Worm (Caenorhabditis elegans): Measurements from ENCODE around the gene C34D4.4.

- TF ChIP-seq ceh-82 (tag; optimal IDR thresholded peaks at IDR 0.05) (no peak), mef-2 (tag; optimal IDR thresholded peaks at IDR 0.05) (no peak), mep-1 (tag; optimal IDR thresholded peaks at IDR 0.05) (peak; percentile 39), lsy-2 (tag; optimal IDR thresholded peaks at IDR 0.05) (peak; percentile 1 to 33), unc-30 (tag; optimal IDR thresholded peaks at IDR 0.05) (no peak), skn-1 (tag; optimal IDR thresholded peaks at IDR 0.05) (no peak), nhr-84 (tag; optimal IDR thresholded peaks at IDR 0.05) (no peak), elt-3 (tag; optimal IDR thresholded peaks at IDR 0.05) (peak in 2 of 6 experiments; percentile 59 to 95)
Observed at ce11 chrIV:7131780-7132179, 17.4 kb upstream of the C34D4.4 start, which contains the start of gene grsp-3.
